Worm (Caenorhabditis elegans): ENCODE results near the gene srh-137.

ce11 chrV:16731600-16731999, 15.1 kb upstream of the srh-137 start, which contains the start of gene srz-100:
- TF ChIP-seq pqm-1 (tag; optimal IDR thresholded peaks at IDR 0.05): no peak
- TF ChIP-seq hlh-8 (tag; optimal IDR thresholded peaks at IDR 0.05): no peak
- TF ChIP-seq tbx-7 (tag; optimal IDR thresholded peaks at IDR 0.05): no peak
- TF ChIP-seq syd-9 (tag; optimal IDR thresholded peaks at IDR 0.05): no peak
- TF ChIP-seq zip-5 (tag; optimal IDR thresholded peaks at IDR 0.05): no peak
- TF ChIP-seq ceh-9 (tag; optimal IDR thresholded peaks at IDR 0.05): no peak
